Fruit fly (Drosophila melanogaster) whole organism, prepupa: ENCODE measurements around the gene CG15414.

ENCODE experiments used
- Blimp-1 ChIP-seq: fragments of 200-800 bp; sonication (Bioruptor generic); optimal IDR thresholded peaks from 3 replicates; lab custom pipeline; 2017; ENCODE audit warnings: missing biosample characterization, missing genetic modification characterization, mild to moderate bottlenecking, moderate library complexity, missing genetic modification reagents
- CG10669 ChIP-seq: fragments of 200-800 bp; sonication (Bioruptor generic); optimal IDR thresholded peaks from 3 replicates; lab custom pipeline; 2018; ENCODE audit warnings: missing biosample characterization, mild to moderate bottlenecking, missing genetic modification characterization, moderate library complexity
- CG11294 ChIP-seq: fragments of 200-800 bp; sonication (Bioruptor generic); IDR thresholded peaks from 2 replicates; pipeline ENCODE4 v1.3.6; 2022; ENCODE audit warnings: missing biosample characterization, missing genetic modification characterization
- CG11762 ChIP-seq: fragments of 200-800 bp; sonication (Bioruptor generic); optimal IDR thresholded peaks from 3 replicates; lab custom pipeline; 2016; ENCODE audit warnings: missing biosample characterization, missing genetic modification characterization; ENCODE audit not compliant: insufficient read depth
- CG11902 ChIP-seq: fragments of 200-800 bp; sonication (Bioruptor generic); optimal IDR thresholded peaks from 3 replicates; lab custom pipeline; 2016; ENCODE audit warnings: missing biosample characterization, missing genetic modification characterization
- CG15336 ChIP-seq: fragments of 200-800 bp; sonication (Bioruptor generic); IDR thresholded peaks from 2 replicates; pipeline ENCODE4 v1.3.6; 2022; ENCODE audit warnings: missing biosample characterization, missing genetic modification characterization
- CG16779 ChIP-seq: fragments of 200-800 bp; sonication (Bioruptor generic); optimal IDR thresholded peaks from 3 replicates; lab custom pipeline; 2017; ENCODE audit warnings: missing biosample characterization, mild to moderate bottlenecking, missing genetic modification characterization
- CG3032 ChIP-seq: fragments of 200-800 bp; optimal IDR thresholded peaks from 2 replicates; lab custom pipeline; 2019; ENCODE audit warnings: missing biosample characterization, mild to moderate bottlenecking, missing genetic modification characterization, moderate library complexity
- CG31627 ChIP-seq: fragments of 200-800 bp; sonication (Bioruptor generic); optimal IDR thresholded peaks from 3 replicates; lab custom pipeline; 2016; ENCODE audit warnings: missing biosample characterization, missing genetic modification characterization
- CG32006 ChIP-seq: fragments of 200-800 bp; sonication (Bioruptor generic); optimal IDR thresholded peaks from 3 replicates; lab custom pipeline; 2017; ENCODE audit warnings: missing biosample characterization, mild to moderate bottlenecking, missing genetic modification characterization
- CG3919 ChIP-seq: fragments of 200-800 bp; sonication (Bioruptor generic); optimal IDR thresholded peaks from 3 replicates; lab custom pipeline; 2016; ENCODE audit warnings: missing biosample characterization, missing genetic modification characterization
- CG6276 ChIP-seq: fragments of 200-800 bp; sonication (Bioruptor generic); optimal IDR thresholded peaks from 2 replicates; lab custom pipeline; 2017; ENCODE audit warnings: missing biosample characterization, mild to moderate bottlenecking, missing genetic modification characterization
- CG6792 ChIP-seq: fragments of 200-800 bp; sonication (Bioruptor generic); optimal IDR thresholded peaks from 3 replicates; lab custom pipeline; 2016; ENCODE audit warnings: missing biosample characterization, missing genetic modification characterization
- CG6808 ChIP-seq: fragments of 200-800 bp; sonication (Bioruptor generic); optimal IDR thresholded peaks from 3 replicates; lab custom pipeline; 2017; ENCODE audit warnings: missing biosample characterization, missing genetic modification characterization, mild to moderate bottlenecking, moderate library complexity, missing genetic modification reagents
- CG6854 ChIP-seq: fragments of 200-800 bp; sonication (Bioruptor generic); optimal IDR thresholded peaks from 2 replicates; lab custom pipeline; 2017; ENCODE audit warnings: missing biosample characterization, mild to moderate bottlenecking, missing genetic modification characterization
- CG7368 ChIP-seq: fragments of 200-800 bp; sonication (Bioruptor generic); optimal IDR thresholded peaks from 3 replicates; lab custom pipeline; 2016; ENCODE audit warnings: missing biosample characterization, missing genetic modification characterization
- CG8119 ChIP-seq: fragments of 200-800 bp; sonication (Bioruptor generic); IDR thresholded peaks from 3 replicates; pipeline ENCODE4 v1.3.6; 2022; ENCODE audit warnings: missing biosample characterization, missing genetic modification characterization
- CG8319 ChIP-seq: fragments of 200-800 bp; sonication (Bioruptor generic); optimal IDR thresholded peaks from 3 replicates; lab custom pipeline; 2016; ENCODE audit warnings: missing biosample characterization, missing genetic modification characterization
- CG9139 ChIP-seq: fragments of 200-800 bp; sonication (Bioruptor generic); optimal IDR thresholded peaks from 3 replicates; lab custom pipeline; 2017; ENCODE audit warnings: missing biosample characterization, mild to moderate bottlenecking, missing genetic modification characterization
- Eip75B ChIP-seq: fragments of 200-800 bp; sonication (Bioruptor generic); optimal IDR thresholded peaks from 3 replicates; lab custom pipeline; 2016; ENCODE audit warnings: missing biosample characterization, missing genetic modification characterization
- Eip78C ChIP-seq: fragments of 200-800 bp; sonication (Bioruptor generic); peaks from one replicate; lab custom pipeline; 2016; ENCODE audit warnings: missing biosample characterization, missing genetic modification characterization
- Eip93F ChIP-seq: fragments of 200-800 bp; sonication (Bioruptor generic); optimal IDR thresholded peaks from 2 replicates; lab custom pipeline; 2016; ENCODE audit warnings: missing biosample characterization, mild to moderate bottlenecking, missing genetic modification characterization
- Ets96B ChIP-seq: fragments of 200-800 bp; optimal IDR thresholded peaks from 2 replicates; lab custom pipeline; 2019; ENCODE audit warnings: missing biosample characterization, mild to moderate bottlenecking, missing genetic modification characterization, moderate library complexity
- Gug ChIP-seq: fragments of 200-800 bp; sonication (Bioruptor generic); IDR thresholded peaks from 2 replicates; pipeline ENCODE4 v1.3.6; 2022; ENCODE audit warnings: missing biosample characterization, missing genetic modification characterization
- Hr38 ChIP-seq: sonication (Bioruptor generic); optimal IDR thresholded peaks from 2 replicates; lab custom pipeline; 2016; ENCODE audit warnings: missing biosample characterization, missing genetic modification characterization
- Hr39 ChIP-seq: fragments of 200-800 bp; sonication (Bioruptor generic); optimal IDR thresholded peaks from 2 replicates; lab custom pipeline; 2016; ENCODE audit warnings: missing biosample characterization, missing genetic modification characterization
- Hr4 ChIP-seq: fragments of 200-800 bp; sonication (Bioruptor generic); optimal IDR thresholded peaks from 3 replicates; lab custom pipeline; 2016; ENCODE audit warnings: missing biosample characterization, missing genetic modification characterization
- Lpt ChIP-seq: fragments of 200-800 bp; sonication (Bioruptor generic); optimal IDR thresholded peaks from 3 replicates; lab custom pipeline; 2016; ENCODE audit warnings: missing biosample characterization, missing genetic modification characterization
- Met ChIP-seq: fragments of 200-800 bp; sonication (Bioruptor generic); optimal IDR thresholded peaks from 3 replicates; lab custom pipeline; 2016; ENCODE audit warnings: missing biosample characterization, missing genetic modification characterization
- OdsH ChIP-seq: fragments of 200-800 bp; sonication (Bioruptor generic); optimal IDR thresholded peaks from 3 replicates; lab custom pipeline; 2016; ENCODE audit warnings: missing biosample characterization, missing genetic modification characterization
- Smox ChIP-seq: fragments of 200-800 bp; sonication (Bioruptor generic); optimal IDR thresholded peaks from 3 replicates; lab custom pipeline; 2016; ENCODE audit warnings: missing biosample characterization, missing genetic modification characterization
- Sox102F ChIP-seq: fragments of 200-800 bp; sonication (Bioruptor generic); optimal IDR thresholded peaks from 2 replicates; lab custom pipeline; 2016; ENCODE audit warnings: missing biosample characterization, mild to moderate bottlenecking, missing genetic modification characterization
- Sox14 ChIP-seq: fragments of 200-800 bp; sonication (Bioruptor generic); optimal IDR thresholded peaks from 3 replicates; lab custom pipeline; 2016; ENCODE audit warnings: missing biosample characterization, missing genetic modification characterization
- Sox15 ChIP-seq: fragments of 200-800 bp; sonication (Bioruptor generic); optimal IDR thresholded peaks from 3 replicates; lab custom pipeline; 2016; ENCODE audit warnings: missing biosample characterization, missing genetic modification characterization
- achi ChIP-seq: fragments of 200-800 bp; sonication (Bioruptor generic); optimal IDR thresholded peaks from 3 replicates; lab custom pipeline; 2016; ENCODE audit warnings: missing biosample characterization, missing genetic modification characterization
- cyc ChIP-seq: fragments of 200-800 bp; sonication (Bioruptor generic); optimal IDR thresholded peaks from 3 replicates; lab custom pipeline; 2016; ENCODE audit warnings: missing biosample characterization, missing genetic modification characterization
- dac ChIP-seq: fragments of 200-800 bp; sonication (Bioruptor generic); optimal IDR thresholded peaks from 2 replicates; lab custom pipeline; 2017; ENCODE audit warnings: missing biosample characterization, mild to moderate bottlenecking, missing genetic modification characterization
- dsx ChIP-seq: fragments of 200-800 bp; optimal IDR thresholded peaks from 3 replicates; lab custom pipeline; 2019; ENCODE audit warnings: missing biosample characterization, mild to moderate bottlenecking, missing genetic modification characterization, moderate library complexity; ENCODE audit not compliant: poor library complexity, severe bottlenecking
- eg ChIP-seq: fragments of 200-800 bp; sonication (Bioruptor generic); IDR thresholded peaks from 3 replicates; pipeline ENCODE4 v1.3.6; 2022; ENCODE audit warnings: missing biosample characterization, missing genetic modification characterization
- esn ChIP-seq: fragments of 200-800 bp; sonication (Bioruptor generic); optimal IDR thresholded peaks from 2 replicates; lab custom pipeline; 2016; ENCODE audit warnings: missing biosample characterization, mild to moderate bottlenecking, missing genetic modification characterization, moderate library complexity
- fd59A ChIP-seq: fragments of 200-800 bp; sonication (Bioruptor generic); optimal IDR thresholded peaks from 2 replicates; lab custom pipeline; 2017; ENCODE audit warnings: missing biosample characterization, mild to moderate bottlenecking, missing genetic modification characterization, missing genetic modification reagents
- fkh ChIP-seq: fragments of 200-800 bp; sonication (Bioruptor generic); optimal IDR thresholded peaks from 3 replicates; lab custom pipeline; 2017; ENCODE audit warnings: missing biosample characterization, mild to moderate bottlenecking, missing genetic modification characterization, moderate library complexity
- lz ChIP-seq: fragments of 200-800 bp; sonication (Bioruptor generic); optimal IDR thresholded peaks from 3 replicates; lab custom pipeline; 2016; ENCODE audit warnings: missing biosample characterization, missing genetic modification characterization
- pdm3 ChIP-seq: fragments of 200-800 bp; sonication (Bioruptor generic); optimal IDR thresholded peaks from 3 replicates; lab custom pipeline; 2016; ENCODE audit warnings: missing biosample characterization, missing genetic modification characterization
- salr ChIP-seq, 2 experiments: fragments of 200-800 bp; sonication (Bioruptor generic); optimal IDR thresholded peaks; 3 replicates each; lab custom pipeline; 2016 to 2018; ENCODE audit warnings: missing biosample characterization in 2 of 2, missing genetic modification characterization in 2 of 2, mild to moderate bottlenecking in 1 of 2
- spab ChIP-seq: fragments of 200-800 bp; sonication (Bioruptor generic); optimal IDR thresholded peaks from 2 replicates; lab custom pipeline; 2017; ENCODE audit warnings: missing biosample characterization, mild to moderate bottlenecking, missing genetic modification characterization, missing genetic modification reagents
- ss ChIP-seq, 2 experiments: fragments of 200-800 bp; sonication (Bioruptor generic); optimal IDR thresholded peaks; 2 replicates in 1 of 2; 3 replicates in 1 of 2; lab custom pipeline; 2017 to 2018; ENCODE audit warnings: mild to moderate bottlenecking in 2 of 2, missing biosample characterization in 2 of 2, missing genetic modification characterization in 2 of 2, moderate library complexity in 1 of 2
- svp ChIP-seq: fragments of 200-800 bp; sonication (Bioruptor generic); peaks from one replicate; lab custom pipeline; 2016; ENCODE audit warnings: missing biosample characterization, missing genetic modification characterization

The CG15414 gene

dm6 chr2L:3483672-3484071, 7.2 kb downstream of the CG15414 start:
- TF ChIP-seq CG32006 (GFP tag; lab: Kevin White, UChicago) (peak; percentile 28), CG6276 (peak; percentile 3), svp (GFP tag; lab: Kevin White, UChicago) (no peak), Blimp-1 (no peak), Lpt (no peak), Eip78C (GFP tag; lab: Kevin White, UChicago) (no peak), CG8119 (GFP tag; lab: Robert Waterston, UW) (0 out of 3 replicates have a peak, but pooled peaks have one; percentile 30), Gug (GFP tag; lab: Robert Waterston, UW) (no peak), CG9139 (GFP tag; lab: Kevin White, UChicago) (no peak), CG31627 (GFP tag; lab: Kevin White, UChicago) (no peak), dsx (no peak), eg (peak; percentile 57; the same call in 1 of the 3 replicates), CG15336 (peak; percentile 57; the same call in 1 of the 2 replicates)

- TF ChIP-seq salr (GFP tag; optimal IDR thresholded peaks at IDR 0.05; lab: Kevin White, UChicago), result peak in 1 of 2 experiments; percentile 62
- peak; percentile 63 for TF ChIP-seq CG6808 (GFP tag; lab: Kevin White, UChicago)
- TF ChIP-seq Eip78C (GFP tag; lab: Kevin White, UChicago), result peak; percentile 84
- peak; percentile 69 for TF ChIP-seq CG11294 (GFP tag; lab: Robert Waterston, UW)
- peak; percentile 59 for TF ChIP-seq OdsH (GFP tag; lab: Kevin White, UChicago)
- TF ChIP-seq Hr38 (GFP tag; lab: Kevin White, UChicago), result no peak
- TF ChIP-seq CG3919, result peak; percentile 56
- peak; percentile 47 for TF ChIP-seq dsx
- peak; percentile 90 for TF ChIP-seq eg
- peak; percentile 36 for TF ChIP-seq pdm3 (GFP tag; lab: Kevin White, UChicago)
- TF ChIP-seq esn (GFP tag; lab: Kevin White, UChicago), result no peak
- TF ChIP-seq CG3032 (tag; lab: Kevin White, UChicago), result no peak
- TF ChIP-seq CG7368 (GFP tag; lab: Kevin White, UChicago), result no peak
- peak; percentile 34 for TF ChIP-seq spab
- TF ChIP-seq CG11902, result no peak
- TF ChIP-seq dac (GFP tag; lab: Kevin White, UChicago), result peak; percentile 46
- peak; percentile 11 for TF ChIP-seq Sox14 (GFP tag; lab: Kevin White, UChicago)
- TF ChIP-seq CG6854 (GFP tag; lab: Kevin White, UChicago), result no peak
- peak; percentile 90 for TF ChIP-seq CG8119 (GFP tag; lab: Robert Waterston, UW)
- TF ChIP-seq CG31627 (GFP tag; lab: Kevin White, UChicago), result no peak
- TF ChIP-seq ss (GFP tag; optimal IDR thresholded peaks at IDR 0.05; lab: Kevin White, UChicago), result peak in 1 of 2 experiments; percentile 21
- peak; percentile 28 for TF ChIP-seq fd59A (GFP tag; lab: Kevin White, UChicago)
- TF ChIP-seq Hr4 (GFP tag; lab: Kevin White, UChicago), result peak; percentile 76
- TF ChIP-seq CG8319 (GFP tag; lab: Kevin White, UChicago), result peak; percentile 2
- peak; percentile 83 for TF ChIP-seq CG32006 (GFP tag; lab: Kevin White, UChicago)
- TF ChIP-seq Eip93F (GFP tag; lab: Kevin White, UChicago), result no peak
- TF ChIP-seq Sox15 (GFP tag; lab: Kevin White, UChicago), result no peak
- TF ChIP-seq CG16779 (tag; lab: Kevin White, UChicago), result peak; percentile 10
- peak; percentile 45 for TF ChIP-seq Lpt
- TF ChIP-seq Blimp-1, result no peak
- peak; percentile 22 for TF ChIP-seq CG9139 (GFP tag; lab: Kevin White, UChicago)
- no peak for TF ChIP-seq Sox102F
- no peak for TF ChIP-seq lz
- no peak for TF ChIP-seq cyc (GFP tag; lab: Kevin White, UChicago)
- TF ChIP-seq CG6276, result peak; percentile 72
- TF ChIP-seq achi (GFP tag; lab: Kevin White, UChicago), result peak; percentile 61
- peak; percentile 43 for TF ChIP-seq svp (GFP tag; lab: Kevin White, UChicago)
- no peak for TF ChIP-seq fkh (GFP tag; lab: Kevin White, UChicago)
- TF ChIP-seq CG11762 (GFP tag; lab: Kevin White, UChicago), result peak; percentile 15
- TF ChIP-seq Eip75B, result no peak
- no peak for TF ChIP-seq Hr39 (GFP tag; lab: Kevin White, UChicago)
- peak; percentile 28 for TF ChIP-seq CG6792 (GFP tag; lab: Kevin White, UChicago)
- TF ChIP-seq Met (GFP tag; lab: Kevin White, UChicago), result no peak
- no peak for TF ChIP-seq Ets96B (tag; lab: Kevin White, UChicago)
- no peak for TF ChIP-seq Smox
- TF ChIP-seq CG10669 (GFP tag; lab: Kevin White, UChicago), result peak; percentile 54
These were observed 8.2 kb downstream of the CG15414 start for dm6 chr2L:3482712-3483111.
